Worm (Caenorhabditis elegans) whole organism, L1 larva: ENCODE measurements around the gene fln-1.

ENCODE experiments used
- C04F5.9 ChIP-seq: sonication (generic microtip); optimal IDR thresholded peaks from 2 replicates; lab custom pipeline; 2016; ENCODE audit warnings: missing genetic modification characterization, missing compliant biosample characterization
- Y116A8C.19 ChIP-seq: sonication (generic microtip); optimal IDR thresholded peaks from 2 replicates; lab custom pipeline; 2016; ENCODE audit warnings: missing compliant biosample characterization, missing genetic modification characterization, borderline replicate concordance
- ama-1 ChIP-seq: fragments of 150-350 bp; optimal IDR thresholded peaks from 2 replicates; lab custom pipeline; 2014
- blmp-1 ChIP-seq: fragments of 150-350 bp; optimal IDR thresholded peaks from 2 replicates; lab custom pipeline; 2014; ENCODE audit warnings: missing biosample characterization, missing genetic modification characterization
- ceh-63 ChIP-seq: fragments of 200-800 bp; sonication (Bioruptor generic); optimal IDR thresholded peaks from 2 replicates; lab custom pipeline; 2018; ENCODE audit warnings: mild to moderate bottlenecking, missing genetic modification characterization, missing compliant biosample characterization
- ceh-8 ChIP-seq: fragments of 200-800 bp; sonication (Bioruptor generic); optimal IDR thresholded peaks from 2 replicates; lab custom pipeline; 2018; ENCODE audit warnings: mild to moderate bottlenecking, missing genetic modification characterization, moderate library complexity, missing compliant biosample characterization
- dpl-1 ChIP-seq, 3 experiments: fragments of 150-350 bp in 2 of 3; sonication (generic microtip) in 1 of 3; optimal IDR thresholded peaks; 2 replicates each; lab custom pipeline; 2014 to 2017; ENCODE audit warnings: missing biosample characterization in 3 of 3, missing genetic modification characterization in 3 of 3, missing genetic modification reagents in 3 of 3
- efl-1 ChIP-seq, 4 experiments: fragments of 150-350 bp; optimal IDR thresholded peaks in 3 of 4; peaks in 1 of 4; 1 replicate in 1 of 4; 2 replicates in 3 of 4; lab custom pipeline; 2014; ENCODE audit warnings: missing biosample characterization in 2 of 4, missing genetic modification characterization in 2 of 4, missing genetic modification reagents in 2 of 4
- egl-13 ChIP-seq: sonication (generic microtip); optimal IDR thresholded peaks from 2 replicates; lab custom pipeline; 2016; ENCODE audit warnings: missing genotype, missing genetic modification reagents, missing genetic modification characterization, missing compliant biosample characterization
- egl-27 ChIP-seq, 2 experiments: fragments of 150-350 bp in 1 of 2; sonication (generic microtip); optimal IDR thresholded peaks; 3 replicates each; lab custom pipeline; 2017 to 2018; ENCODE audit warnings: missing biosample characterization in 2 of 2, missing genetic modification characterization in 2 of 2, missing genetic modification reagents in 2 of 2
- elt-3 ChIP-seq, 6 experiments: fragments of 150-350 bp in 1 of 6; sonication (generic microtip); optimal IDR thresholded peaks; 2 replicates each; lab custom pipeline; 2017 to 2018; ENCODE audit warnings: missing biosample characterization in 6 of 6, missing genetic modification characterization in 6 of 6, inconsistent platforms in 1 of 6
- fkh-10 ChIP-seq: sonication (generic microtip); optimal IDR thresholded peaks from 2 replicates; lab custom pipeline; 2017; ENCODE audit warnings: missing biosample characterization, missing genetic modification reagents, missing genetic modification characterization
- fos-1 ChIP-seq: fragments of 150-350 bp; optimal IDR thresholded peaks from 2 replicates; lab custom pipeline; 2014; ENCODE audit warnings: missing biosample characterization, missing genetic modification characterization
- grh-1 ChIP-seq: fragments of 200-800 bp; sonication (Bioruptor generic); IDR thresholded peaks from 2 replicates; pipeline ENCODE4 v1.3.6; 2022; ENCODE audit warnings: missing genetic modification reagents, missing genetic modification characterization, missing compliant biosample characterization
- hlh-17 ChIP-seq: fragments of 200-800 bp; sonication (Bioruptor generic); optimal IDR thresholded peaks from 2 replicates; lab custom pipeline; 2018; ENCODE audit warnings: missing genetic modification characterization, mild to moderate bottlenecking, missing compliant biosample characterization, moderate library complexity, borderline replicate concordance
- hpl-2 ChIP-seq: fragments of 150-350 bp; optimal IDR thresholded peaks from 2 replicates; lab custom pipeline; 2014; ENCODE audit warnings: missing biosample characterization, missing genetic modification reagents, missing genetic modification characterization
- isw-1 ChIP-seq: fragments of 200-800 bp; sonication (Bioruptor generic); IDR thresholded peaks from 2 replicates; pipeline ENCODE4 v1.3.6; 2022; ENCODE audit warnings: missing genetic modification characterization, missing compliant biosample characterization
- jun-1 ChIP-seq: fragments of 150-350 bp; optimal IDR thresholded peaks from 2 replicates; lab custom pipeline; 2014; ENCODE audit warnings: missing biosample characterization, missing genetic modification reagents, missing genetic modification characterization
- lin-15B ChIP-seq: fragments of 150-350 bp; sonication (generic microtip); optimal IDR thresholded peaks from 3 replicates; lab custom pipeline; 2014; ENCODE audit warnings: missing biosample characterization, missing genetic modification characterization
- lin-39 ChIP-seq: fragments of 150-350 bp; optimal IDR thresholded peaks from 2 replicates; lab custom pipeline; 2014; ENCODE audit warnings: missing biosample characterization, missing genetic modification reagents, missing genetic modification characterization
- lir-3 ChIP-seq: sonication (generic microtip); optimal IDR thresholded peaks from 2 replicates; lab custom pipeline; 2016; ENCODE audit warnings: mild to moderate bottlenecking, missing genetic modification characterization, moderate library complexity, missing compliant biosample characterization; ENCODE audit not compliant: poor library complexity
- lsy-2 ChIP-seq, 2 experiments: fragments of 150-350 bp; optimal IDR thresholded peaks; 2 replicates each; lab custom pipeline; 2014; ENCODE audit warnings: missing biosample characterization in 2 of 2, missing genetic modification characterization in 2 of 2
- mab-9 ChIP-seq: fragments of 200-800 bp; sonication (Bioruptor generic); IDR thresholded peaks from 2 replicates; pipeline ENCODE4 v1.3.6; 2022; ENCODE audit warnings: missing genetic modification reagents, missing genetic modification characterization, missing compliant biosample characterization
- mdl-1 ChIP-seq, 2 experiments: fragments of 150-350 bp; optimal IDR thresholded peaks; 2 replicates each; lab custom pipeline; 2014 to 2017; ENCODE audit warnings: missing biosample characterization in 2 of 2, missing genetic modification characterization in 2 of 2, inconsistent platforms in 1 of 2
- mef-2 ChIP-seq: fragments of 150-350 bp; optimal IDR thresholded peaks from 2 replicates; lab custom pipeline; 2014; ENCODE audit warnings: missing biosample characterization, missing genetic modification characterization
- nhr-237 ChIP-seq: fragments of 150-350 bp; optimal IDR thresholded peaks from 2 replicates; lab custom pipeline; 2014; ENCODE audit warnings: missing biosample characterization, missing genetic modification characterization
- nhr-77 ChIP-seq: fragments of 150-350 bp; optimal IDR thresholded peaks from 2 replicates; lab custom pipeline; 2014; ENCODE audit warnings: missing biosample characterization, missing genetic modification characterization
- rnt-1 ChIP-seq: sonication (generic microtip); optimal IDR thresholded peaks from 2 replicates; lab custom pipeline; 2016; ENCODE audit warnings: mild to moderate bottlenecking, missing genetic modification characterization, moderate library complexity, missing compliant biosample characterization
- skn-1 ChIP-seq: fragments of 150-350 bp; optimal IDR thresholded peaks from 2 replicates; lab custom pipeline; 2014; ENCODE audit warnings: missing biosample characterization, missing genetic modification characterization
- sox-4 ChIP-seq: sonication (generic microtip); optimal IDR thresholded peaks from 2 replicates; lab custom pipeline; 2016; ENCODE audit warnings: missing genetic modification characterization, missing compliant biosample characterization
- sptf-1 ChIP-seq: fragments of 150-350 bp; optimal IDR thresholded peaks from 2 replicates; lab custom pipeline; 2014; ENCODE audit warnings: missing biosample characterization, missing genetic modification characterization
- swsn-7 ChIP-seq: sonication (generic microtip); optimal IDR thresholded peaks from 2 replicates; lab custom pipeline; 2016; ENCODE audit warnings: missing genetic modification characterization, missing compliant biosample characterization
- tbx-2 ChIP-seq: sonication (generic microtip); optimal IDR thresholded peaks from 2 replicates; lab custom pipeline; 2016; ENCODE audit warnings: missing genetic modification characterization, missing compliant biosample characterization
- unc-130 ChIP-seq: fragments of 150-350 bp; optimal IDR thresholded peaks from 2 replicates; lab custom pipeline; 2017; ENCODE audit warnings: missing biosample characterization, missing genetic modification characterization, inconsistent platforms
- unc-30 ChIP-seq: sonication (generic microtip); optimal IDR thresholded peaks from 2 replicates; lab custom pipeline; 2017; ENCODE audit warnings: missing biosample characterization, missing genetic modification characterization
- unc-86 ChIP-seq: sonication (generic microtip); optimal IDR thresholded peaks from 2 replicates; lab custom pipeline; 2016; ENCODE audit warnings: missing genetic modification characterization, missing compliant biosample characterization
- unc-98 ChIP-seq: fragments of 200-800 bp; sonication (Bioruptor generic); IDR thresholded peaks from 2 replicates; pipeline ENCODE4 v1.3.6; 2022; ENCODE audit warnings: missing genetic modification characterization, missing compliant biosample characterization
- vab-15 ChIP-seq: sonication (generic microtip); optimal IDR thresholded peaks from 2 replicates; lab custom pipeline; 2017; ENCODE audit warnings: missing genotype, mild to moderate bottlenecking, missing genetic modification characterization, missing compliant biosample characterization
- zip-4 ChIP-seq: fragments of 200-800 bp; sonication (Bioruptor generic); optimal IDR thresholded peaks from 2 replicates; lab custom pipeline; 2018; ENCODE audit warnings: mild to moderate bottlenecking, missing genetic modification characterization, moderate library complexity, missing compliant biosample characterization
- ztf-11 ChIP-seq, 2 experiments: sonication (generic microtip); optimal IDR thresholded peaks; 2 replicates each; lab custom pipeline; 2016 to 2017; ENCODE audit warnings: missing genetic modification characterization in 2 of 2, missing biosample characterization in 1 of 2, missing compliant biosample characterization in 1 of 2

fln-1 gene

DNA sequence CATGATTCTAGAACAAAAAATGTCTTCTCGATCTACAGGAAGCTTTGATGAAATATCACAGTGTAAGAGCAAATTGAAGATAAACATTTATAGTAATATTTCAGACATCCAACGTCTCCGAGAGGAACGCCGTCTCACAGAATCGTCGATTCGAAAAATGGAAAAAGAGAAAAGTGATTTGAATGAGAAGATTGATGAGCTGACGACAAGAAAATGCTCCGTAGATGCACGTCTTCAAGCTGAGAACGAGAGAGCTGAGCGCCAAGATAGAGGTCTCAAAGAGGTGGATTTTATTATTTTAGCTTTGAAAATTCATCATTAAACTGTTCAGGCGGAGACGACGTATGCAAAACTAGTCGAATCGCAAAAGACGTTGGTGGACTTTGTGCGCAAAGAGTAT, 12.3 kb upstream of the fln-1 start, which contains the start of gene ssna-1:
TSS of gene ssna-1 (plus strand) at position 12 of the 400 bp plus-strand sequence.
- no peak for TF ChIP-seq skn-1 (tag; lab: Kevin White, UChicago)
- TF ChIP-seq lsy-2 (tag; optimal IDR thresholded peaks at IDR 0.05; lab: Kevin White, UChicago), result peak in 1 of 2 experiments; percentile 26
- no peak for TF ChIP-seq mdl-1 (tag; optimal IDR thresholded peaks at IDR 0.05; lab: Kevin White, UChicago)
- no peak for TF ChIP-seq efl-1 (optimal IDR thresholded peaks at IDR 0.05; lab: Kevin White, UChicago)
- TF ChIP-seq efl-1 (GFP tag; optimal IDR thresholded peaks at IDR 0.05 in 1 of 2; lab: Kevin White, UChicago), result peak in 1 of 2 experiments; percentile 30
- TF ChIP-seq, all 84 proteins: peak for 2

- TF ChIP-seq hpl-2 (GFP tag; lab: Kevin White, UChicago) (no peak), egl-13 (tag; lab: Kevin White, UChicago) (no peak), lin-39 (tag; lab: Kevin White, UChicago) (no peak), efl-1 (optimal IDR thresholded peaks at IDR 0.05; lab: Kevin White, UChicago) (no peak), efl-1 (GFP tag; optimal IDR thresholded peaks at IDR 0.05 in 1 of 2; lab: Kevin White, UChicago) (peak in 1 of 2 experiments; percentile 10), unc-30 (tag; lab: Kevin White, UChicago) (no peak)
- TF ChIP-seq, all 84 proteins: peak for 1
Observed at ce11 chrIV:387283-388048, 11.7 kb upstream of the fln-1 start.

- no peak for TF ChIP-seq unc-98
- no peak for TF ChIP-seq hlh-17 (GFP tag; lab: Kevin White, UChicago)
- no peak for TF ChIP-seq rnt-1 (tag; lab: Kevin White, UChicago)
- no peak for TF ChIP-seq ceh-63 (GFP tag; lab: Kevin White, UChicago)
- no peak for TF ChIP-seq hpl-2 (GFP tag; lab: Kevin White, UChicago)
- TF ChIP-seq nhr-77 (tag; lab: Kevin White, UChicago), result no peak
- TF ChIP-seq ama-1 (lab: Kevin White, UChicago), result no peak
- TF ChIP-seq ztf-11 (tag; optimal IDR thresholded peaks at IDR 0.05; lab: Kevin White, UChicago), result no peak
- TF ChIP-seq swsn-7, result no peak
- TF ChIP-seq dpl-1 (GFP tag; optimal IDR thresholded peaks at IDR 0.05; lab: Kevin White, UChicago), result no peak
- TF ChIP-seq zip-4 (GFP tag; lab: Kevin White, UChicago), result no peak
- TF ChIP-seq lir-3 (tag; lab: Kevin White, UChicago), result no peak
- no peak for TF ChIP-seq egl-27 (tag; optimal IDR thresholded peaks at IDR 0.05; lab: Kevin White, UChicago)
- TF ChIP-seq jun-1 (tag; lab: Kevin White, UChicago), result no peak
- no peak for TF ChIP-seq unc-86
- no peak for TF ChIP-seq sptf-1 (tag; lab: Kevin White, UChicago)
- no peak for TF ChIP-seq elt-3 (tag; optimal IDR thresholded peaks at IDR 0.05; lab: Kevin White, UChicago)
- TF ChIP-seq Y116A8C.19 (tag; lab: Kevin White, UChicago), result no peak
Observed at ce11 chrIV:386576-386975, 10.8 kb upstream of the fln-1 start, which contains the start of gene T07A9.14. T07A9.14 (plus strand) TSS chrIV:386699.

DNA sequence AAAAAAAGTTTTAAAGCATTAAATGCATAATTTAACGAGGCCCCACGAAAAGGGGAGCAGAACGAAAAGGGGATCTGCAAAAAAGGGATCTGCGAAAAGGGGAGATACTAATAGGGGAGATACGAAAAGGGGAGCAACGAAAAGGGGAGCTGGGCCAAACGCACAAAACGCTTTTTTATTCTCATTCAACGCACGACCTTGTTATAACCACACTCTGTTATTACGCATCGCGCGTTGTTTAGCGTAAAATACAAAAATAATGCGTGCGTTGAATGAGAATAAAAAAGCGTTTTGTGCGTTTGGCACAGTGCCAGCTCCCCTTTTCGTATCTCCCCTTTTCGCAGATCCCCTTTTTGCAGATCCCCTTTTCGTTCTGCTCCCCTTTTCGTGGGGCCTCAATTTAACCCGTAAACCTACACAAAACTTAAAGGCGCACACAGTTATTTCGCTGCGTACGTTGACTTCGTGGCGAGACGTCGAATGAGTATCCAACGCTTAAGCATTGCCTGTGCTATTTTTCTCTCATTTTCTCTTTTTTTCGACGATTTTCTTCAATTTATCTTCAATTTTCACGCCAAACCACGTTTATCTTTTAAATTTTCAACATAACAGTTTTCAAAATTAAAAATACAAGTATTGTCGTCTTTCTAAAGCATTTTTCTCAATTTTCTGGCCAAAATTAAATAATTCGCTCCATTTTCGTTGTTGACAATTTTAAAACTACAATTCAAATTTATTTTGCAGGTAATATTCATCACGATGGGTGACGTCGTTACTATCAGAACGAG, 9.5 kb upstream of the fln-1 start, which contains the start of gene rps-24:
TSS of gene rps-24 (plus strand) at position 738 of the 788 bp plus-strand sequence.
- TF ChIP-seq grh-1 (GFP tag; lab: Robert Waterston, UW) (peak; percentile 85), ceh-8 (GFP tag; lab: Kevin White, UChicago) (peak; percentile 90), fos-1 (tag; lab: Kevin White, UChicago) (peak; percentile 80), isw-1 (GFP tag; lab: Robert Waterston, UW) (peak; percentile 99), egl-13 (tag; lab: Kevin White, UChicago) (peak; percentile 76), mef-2 (tag; lab: Kevin White, UChicago) (peak; percentile 5), ztf-11 (tag; optimal IDR thresholded peaks at IDR 0.05; lab: Kevin White, UChicago) (peak in 1 of 2 experiments; percentile 91), fkh-10 (GFP tag; lab: Kevin White, UChicago) (peak; percentile 78), jun-1 (tag; lab: Kevin White, UChicago) (peak; percentile 86), unc-98 (peak; percentile 96), lin-15B (tag; lab: Kevin White, UChicago) (peak; percentile 82), blmp-1 (peak; percentile 78), elt-3 (tag; optimal IDR thresholded peaks at IDR 0.05; lab: Kevin White, UChicago) (peak in 3 of 6 experiments; percentile 39 to 80 (median 73)), swsn-7 (peak; percentile 93), vab-15 (peak; percentile 83), tbx-2 (tag; lab: Kevin White, UChicago) (peak; percentile 94), hpl-2 (GFP tag; lab: Kevin White, UChicago) (peak; percentile 22), ceh-63 (GFP tag; lab: Kevin White, UChicago) (peak; percentile 1), C04F5.9 (peak; percentile 81), sox-4 (peak; percentile 88), unc-130 (tag; lab: Kevin White, UChicago) (peak; percentile 85), nhr-237 (tag; lab: Kevin White, UChicago) (peak; percentile 73), rnt-1 (tag; lab: Kevin White, UChicago) (peak; percentile 97), mab-9 (peak; percentile 89), mdl-1 (tag; optimal IDR thresholded peaks at IDR 0.05; lab: Kevin White, UChicago) (peak in 1 of 2 experiments; percentile 84)
